Worm (Caenorhabditis elegans): ENCODE data around the gene urb-1.

The urb-1 gene

DNA sequence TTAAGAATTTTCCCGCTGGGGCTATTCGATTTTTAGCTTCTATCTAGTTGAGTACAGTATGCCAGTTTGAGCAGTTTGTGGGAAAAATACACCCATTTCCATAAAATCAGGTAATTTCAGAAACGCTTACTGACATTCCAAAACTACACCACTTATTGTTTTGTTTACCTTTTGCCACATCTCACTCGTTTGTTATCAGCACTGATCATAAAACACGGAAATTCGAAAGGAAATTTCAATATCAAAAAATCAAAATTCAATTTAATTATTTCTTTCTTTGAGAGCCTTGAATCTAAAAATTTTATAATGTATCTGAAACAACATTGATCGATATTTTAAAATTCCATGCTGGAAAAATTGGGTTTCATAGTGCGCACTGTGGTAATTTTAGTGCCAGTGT lies 23.4 kb downstream of the urb-1 start:
- TF ChIP-seq scrt-1 (GFP tag; IDR thresholded peaks at IDR 0.05) (no peak), tbx-37 (GFP tag; conservative IDR thresholded peaks at IDR 0.05) (no peak), hmg-4 (GFP tag; optimal IDR thresholded peaks at IDR 0.05) (no peak)

DNA sequence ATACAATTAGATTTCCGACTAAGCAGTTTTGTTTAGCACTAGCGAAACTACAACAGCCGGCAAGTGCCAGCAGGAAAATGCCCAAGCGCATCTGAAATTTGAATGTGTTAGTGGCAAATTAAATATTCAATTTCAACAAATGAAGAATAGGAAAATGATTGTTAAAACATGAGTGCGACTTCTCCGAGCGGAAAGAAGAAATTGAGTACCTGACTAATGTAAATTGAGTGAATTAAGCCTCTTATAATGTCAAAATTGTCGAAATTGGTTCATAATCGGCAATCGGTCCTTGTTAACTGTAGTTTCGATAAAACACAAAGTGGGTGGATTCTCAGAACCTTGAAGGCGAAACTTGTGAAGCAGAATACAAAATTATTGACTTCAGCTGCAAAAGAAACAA lies 24.1 kb downstream of the urb-1 start, which contains the start of gene gfi-1:
Gene gfi-1, minus strand, starts transcription at position 101 of the 400 bp plus-strand sequence.
- no peak for TF ChIP-seq sea-1 (GFP tag; conservative IDR thresholded peaks at IDR 0.05)
- TF ChIP-seq B0310.2 (tag; optimal IDR thresholded peaks at IDR 0.05) = no peak
- TF ChIP-seq hmg-4 (GFP tag; optimal IDR thresholded peaks at IDR 0.05) = no peak

DNA sequence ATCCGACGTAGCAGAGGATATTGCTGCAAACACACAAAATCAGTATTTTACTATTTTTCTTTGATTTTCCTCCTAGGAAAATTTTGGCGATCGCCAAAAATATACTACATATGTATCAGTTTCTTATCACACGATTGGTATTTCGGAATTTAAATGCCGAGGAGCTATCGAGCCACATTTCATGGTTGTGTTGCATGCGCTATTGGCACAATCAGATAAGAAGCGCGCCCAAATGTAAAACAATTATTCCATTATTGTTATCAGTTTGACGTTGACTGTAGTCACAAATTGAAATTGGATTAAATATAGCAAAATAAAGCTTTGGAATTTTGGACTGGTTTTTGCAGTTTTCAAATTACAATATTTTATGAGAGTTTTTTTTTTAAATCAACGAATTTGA lies 25.0 kb downstream of the urb-1 start:
- TF ChIP-seq aly-1 (tag; optimal IDR thresholded peaks at IDR 0.05) (no peak), F13C5.2 (tag; optimal IDR thresholded peaks at IDR 0.05) (no peak)

DNA sequence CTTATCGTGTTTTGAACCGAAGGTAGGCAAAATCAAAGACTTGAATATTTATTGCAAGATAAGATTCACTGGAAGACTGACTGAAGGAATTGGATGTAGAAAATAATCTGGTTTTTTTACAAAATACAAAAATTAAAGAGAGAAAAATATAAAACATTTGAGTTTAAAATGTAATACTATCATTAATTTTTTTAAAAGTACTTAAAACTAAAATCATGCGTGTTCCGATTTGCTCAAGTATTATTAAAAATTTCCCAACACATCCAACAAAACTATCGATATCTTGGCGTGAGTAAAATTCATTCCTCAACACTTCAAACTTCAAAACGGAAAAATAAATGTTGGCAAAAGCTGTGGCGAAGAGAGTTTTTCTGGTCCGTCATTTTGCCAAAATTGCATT lies 33.8 kb downstream of the urb-1 start, which contains the start of gene F57F4.1:
Gene F57F4.1, plus strand, starts transcription at position 301 of the 400 bp plus-strand sequence.
- TF ChIP-seq scrt-1 (GFP tag; IDR thresholded peaks at IDR 0.05) (no peak), flt-1 (GFP tag; IDR thresholded peaks at IDR 0.05) (no peak), tbx-11 (GFP tag; IDR thresholded peaks at IDR 0.05) (no peak), ama-1 (optimal IDR thresholded peaks at IDR 0.05) (no peak), ets-7 (tag; optimal IDR thresholded peaks at IDR 0.05) (no peak), tra-4 (tag; optimal IDR thresholded peaks at IDR 0.05) (no peak), ceh-13 (GFP tag; optimal IDR thresholded peaks at IDR 0.05) (no peak), hnd-1 (tag; optimal IDR thresholded peaks at IDR 0.05) (no peak), aly-1 (tag; optimal IDR thresholded peaks at IDR 0.05) (no peak), F13C5.2 (tag; optimal IDR thresholded peaks at IDR 0.05) (no peak), hmg-4 (GFP tag; optimal IDR thresholded peaks at IDR 0.05) (no peak), hmbx-1 (tag; optimal IDR thresholded peaks at IDR 0.05) (no peak), tbx-37 (GFP tag; conservative IDR thresholded peaks at IDR 0.05) (no peak), pes-1 (GFP tag; IDR thresholded peaks at IDR 0.05) (no peak), ceh-36 (tag; optimal IDR thresholded peaks at IDR 0.05) (no peak), B0310.2 (tag; optimal IDR thresholded peaks at IDR 0.05) (no peak), sea-1 (GFP tag; conservative IDR thresholded peaks at IDR 0.05) (no peak)

DNA sequence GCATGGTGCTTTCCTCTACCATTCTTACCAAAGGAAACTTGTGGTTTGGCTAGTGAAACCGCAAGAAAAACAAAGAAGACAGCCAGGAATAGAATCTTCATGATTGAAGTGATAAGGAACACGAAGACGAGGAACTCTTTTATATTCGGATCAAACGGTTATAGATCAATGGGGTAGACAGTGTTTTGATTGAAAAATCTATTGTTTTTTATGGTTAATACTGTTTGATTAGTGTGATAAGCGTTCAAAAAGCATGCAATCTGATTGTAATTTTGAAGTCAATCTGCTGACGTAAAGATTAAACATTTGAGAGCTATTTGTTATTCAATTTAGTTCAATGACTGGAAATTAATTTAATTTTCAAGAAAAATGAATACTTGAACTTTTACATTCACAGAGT lies 34.3 kb downstream of the urb-1 start, which contains the start of gene F57F4.2:
Gene F57F4.2, minus strand, starts transcription at position 101 of the 400 bp plus-strand sequence.
- TF ChIP-seq hmbx-1 (tag; optimal IDR thresholded peaks at IDR 0.05) (no peak), hmg-4 (GFP tag; optimal IDR thresholded peaks at IDR 0.05) (no peak), ets-7 (tag; optimal IDR thresholded peaks at IDR 0.05) (no peak), ama-1 (optimal IDR thresholded peaks at IDR 0.05) (no peak), ceh-13 (GFP tag; optimal IDR thresholded peaks at IDR 0.05) (no peak), tbx-11 (GFP tag; IDR thresholded peaks at IDR 0.05) (no peak), tra-4 (tag; optimal IDR thresholded peaks at IDR 0.05) (no peak), tbx-37 (GFP tag; conservative IDR thresholded peaks at IDR 0.05) (no peak), aly-1 (tag; optimal IDR thresholded peaks at IDR 0.05) (no peak), flt-1 (GFP tag; IDR thresholded peaks at IDR 0.05) (no peak), pes-1 (GFP tag; IDR thresholded peaks at IDR 0.05) (no peak), ceh-36 (tag; optimal IDR thresholded peaks at IDR 0.05) (no peak), hnd-1 (tag; optimal IDR thresholded peaks at IDR 0.05) (no peak), F13C5.2 (tag; optimal IDR thresholded peaks at IDR 0.05) (no peak), scrt-1 (GFP tag; IDR thresholded peaks at IDR 0.05) (no peak)

DNA sequence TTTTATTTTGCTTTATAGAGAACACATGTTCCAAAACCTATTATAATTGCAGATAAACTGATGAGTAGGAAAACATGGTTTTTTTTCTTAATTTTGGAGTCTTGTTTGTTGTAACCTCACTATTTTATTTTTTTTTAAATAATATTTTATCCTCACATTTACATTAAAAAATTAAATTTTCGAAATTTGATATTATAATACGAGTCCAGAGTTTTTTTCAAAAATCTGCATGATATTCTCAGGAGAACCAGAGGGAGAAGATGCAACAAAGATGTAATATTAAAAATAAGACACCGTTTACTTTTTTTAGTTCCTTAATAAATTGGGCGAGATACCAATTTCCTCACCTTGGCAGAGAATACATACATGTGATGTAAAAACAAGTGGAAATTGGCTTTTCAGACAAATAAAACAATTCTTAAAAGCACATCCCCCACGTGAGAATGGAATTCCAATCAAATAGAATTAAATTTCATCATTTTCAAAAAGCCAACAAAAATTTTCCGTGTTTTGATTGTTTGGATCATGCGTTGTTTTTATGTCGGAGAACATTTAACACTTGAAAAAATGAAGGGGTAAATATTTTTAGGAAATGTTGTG lies 38.2 kb downstream of the urb-1 start:
- TF ChIP-seq ama-1 (optimal IDR thresholded peaks at IDR 0.05) (no peak), sea-1 (GFP tag; conservative IDR thresholded peaks at IDR 0.05) (no peak), scrt-1 (GFP tag; IDR thresholded peaks at IDR 0.05) (no peak), B0310.2 (tag; optimal IDR thresholded peaks at IDR 0.05) (no peak), hnd-1 (tag; optimal IDR thresholded peaks at IDR 0.05) (no peak), F13C5.2 (tag; optimal IDR thresholded peaks at IDR 0.05) (no peak), hmbx-1 (tag; optimal IDR thresholded peaks at IDR 0.05) (no peak), ceh-36 (tag; optimal IDR thresholded peaks at IDR 0.05) (no peak), flt-1 (GFP tag; IDR thresholded peaks at IDR 0.05) (no peak), tbx-37 (GFP tag; conservative IDR thresholded peaks at IDR 0.05) (no peak), ets-7 (tag; optimal IDR thresholded peaks at IDR 0.05) (no peak), pes-1 (GFP tag; IDR thresholded peaks at IDR 0.05) (no peak), hmg-4 (GFP tag; optimal IDR thresholded peaks at IDR 0.05) (no peak), ceh-13 (GFP tag; optimal IDR thresholded peaks at IDR 0.05) (no peak), tra-4 (tag; optimal IDR thresholded peaks at IDR 0.05) (no peak), aly-1 (tag; optimal IDR thresholded peaks at IDR 0.05) (no peak), tbx-11 (GFP tag; IDR thresholded peaks at IDR 0.05) (no peak)

DNA sequence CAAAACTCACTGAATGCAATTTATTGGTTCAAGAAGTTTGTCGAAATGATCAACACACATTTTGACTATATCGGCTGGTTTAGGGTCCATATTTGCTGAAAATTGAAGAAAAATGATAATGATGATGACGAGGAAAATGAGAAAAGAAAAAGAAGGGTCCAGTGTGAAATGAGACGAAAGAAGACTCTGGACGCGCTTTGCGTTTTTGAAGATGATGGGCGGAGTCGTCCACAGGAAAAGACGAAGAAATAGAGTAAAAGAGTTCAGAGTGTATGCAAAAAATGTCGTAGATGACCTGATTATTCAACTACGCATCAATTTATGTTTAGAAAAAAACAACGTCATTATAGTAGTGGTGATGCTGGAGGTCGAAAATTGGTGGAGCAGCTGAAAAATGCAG lies 49.1 kb downstream of the urb-1 start, which contains the start of gene F13H6.5:
Gene F13H6.5, minus strand, starts transcription at position 101 of the 400 bp plus-strand sequence.
- TF ChIP-seq F13C5.2 (tag; optimal IDR thresholded peaks at IDR 0.05) (no peak), aly-1 (tag; optimal IDR thresholded peaks at IDR 0.05) (no peak), B0310.2 (tag; optimal IDR thresholded peaks at IDR 0.05) (no peak), ama-1 (optimal IDR thresholded peaks at IDR 0.05) (no peak), ceh-13 (GFP tag; optimal IDR thresholded peaks at IDR 0.05) (no peak), scrt-1 (GFP tag; IDR thresholded peaks at IDR 0.05) (no peak), tra-4 (tag; optimal IDR thresholded peaks at IDR 0.05) (no peak), hmg-4 (GFP tag; optimal IDR thresholded peaks at IDR 0.05) (no peak), ceh-36 (tag; optimal IDR thresholded peaks at IDR 0.05) (no peak), ets-7 (tag; optimal IDR thresholded peaks at IDR 0.05) (no peak), hnd-1 (tag; optimal IDR thresholded peaks at IDR 0.05) (no peak), tbx-37 (GFP tag; conservative IDR thresholded peaks at IDR 0.05) (no peak), sea-1 (GFP tag; conservative IDR thresholded peaks at IDR 0.05) (no peak)

DNA sequence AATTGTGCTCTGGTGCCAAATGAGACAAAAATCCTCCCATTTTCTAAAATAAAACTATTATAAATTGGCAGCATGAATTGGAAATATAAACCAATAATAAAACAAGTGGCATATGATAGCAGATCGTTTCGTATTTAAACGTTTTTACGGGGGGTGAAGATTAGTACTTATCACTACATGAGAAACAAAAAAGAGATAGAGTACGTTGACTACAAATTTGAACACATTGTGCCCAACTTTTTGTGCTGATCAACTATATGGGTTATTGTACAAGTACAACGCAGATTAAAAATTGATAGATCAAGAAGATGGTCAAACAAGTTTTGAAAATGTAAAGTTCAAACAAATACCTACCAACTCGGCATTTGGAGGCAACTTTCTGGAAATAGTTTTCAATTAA lies 55.5 kb downstream of the urb-1 start:
- TF ChIP-seq hnd-1 (tag; optimal IDR thresholded peaks at IDR 0.05) (no peak), scrt-1 (GFP tag; IDR thresholded peaks at IDR 0.05) (no peak), sea-1 (GFP tag; conservative IDR thresholded peaks at IDR 0.05) (no peak), ama-1 (optimal IDR thresholded peaks at IDR 0.05) (no peak), ets-7 (tag; optimal IDR thresholded peaks at IDR 0.05) (no peak), F13C5.2 (tag; optimal IDR thresholded peaks at IDR 0.05) (no peak), ceh-36 (tag; optimal IDR thresholded peaks at IDR 0.05) (no peak), aly-1 (tag; optimal IDR thresholded peaks at IDR 0.05) (no peak)

Data from whole organism, early embryonic.